Fruit fly (Drosophila melanogaster) whole organism, larva: ENCODE measurements around the gene CG17261.
A peak's percentile ranks its signal among the peaks of the same experiment; 100 is the strongest.

Experiments used
- noc ChIP-seq: fragments of 200-800 bp; sonication (Bioruptor generic); optimal IDR thresholded peaks from 3 replicates; lab custom pipeline; 2019; ENCODE audit warnings: missing biosample characterization, mild to moderate bottlenecking, missing genetic modification characterization, moderate library complexity

Gene CG17261

dm6 chr2L:3041918-3042615 lies at the start of gene CG17261:
CG17261 (plus strand) TSS chr2L:3042551.
- TF ChIP-seq noc, result peak; percentile 89

- no peak for TF ChIP-seq noc
Observed at dm6 chr2L:2992664-2993174, 49.6 kb upstream of the CG17261 start, which contains the start of the genes okr and CG3558. okr (minus strand) TSS chr2L:2992759. CG3558 (plus strand) TSS chr2L:2992870.

- TF ChIP-seq noc, result no peak
Observed at dm6 chr2L:2993236-2993635, 49.1 kb upstream of the CG17261 start.

- TF ChIP-seq noc, result no peak
Observed at dm6 chr2L:2993702-2994101, 48.6 kb upstream of the CG17261 start.

dm6 chr2L:2999113-2999512 lies 43.2 kb upstream of the CG17261 start, which contains the start of gene Ccdc85:
Ccdc85 (plus strand) TSS chr2L:2999286.
- no peak for TF ChIP-seq noc

- no peak for TF ChIP-seq noc
Observed at dm6 chr2L:2999609-3000008, 42.7 kb upstream of the CG17261 start.

dm6 chr2L:3000517-3000934 lies 41.8 kb upstream of the CG17261 start:
- TF ChIP-seq noc, result no peak

- TF ChIP-seq noc, result no peak
Observed at dm6 chr2L:3001953-3002352, 40.4 kb upstream of the CG17261 start.

- no peak for TF ChIP-seq noc
Observed at dm6 chr2L:3003399-3003798, 39.0 kb upstream of the CG17261 start.

- TF ChIP-seq noc, result no peak
Observed at dm6 chr2L:3004601-3005000, 37.8 kb upstream of the CG17261 start.

- no peak for TF ChIP-seq noc
Observed at dm6 chr2L:3005483-3005882, 36.9 kb upstream of the CG17261 start.

dm6 chr2L:3006194-3006593 lies 36.2 kb upstream of the CG17261 start:
- no peak for TF ChIP-seq noc

dm6 chr2L:3006925-3007426 lies 35.4 kb upstream of the CG17261 start:
- TF ChIP-seq noc, result no peak

- no peak for TF ChIP-seq noc
Observed at dm6 chr2L:3009438-3009837, 32.9 kb upstream of the CG17261 start.

- no peak for TF ChIP-seq noc
Observed at dm6 chr2L:3011484-3011883, 30.9 kb upstream of the CG17261 start.

- TF ChIP-seq noc, result no peak
Observed at dm6 chr2L:3012780-3013179, 29.6 kb upstream of the CG17261 start.

dm6 chr2L:3018212-3018611 lies 24.1 kb upstream of the CG17261 start, which contains the start of the genes CG17224 and CG17264:
CG17224 (minus strand) TSS chr2L:3018308.
CG17264 (plus strand) TSS chr2L:3018508.
- no peak for TF ChIP-seq noc

- no peak for TF ChIP-seq noc
Observed at dm6 chr2L:3022986-3023385, 19.4 kb upstream of the CG17261 start, which contains the start of the genes alpha4GT1 and Prp40. alpha4GT1 (minus strand) TSS chr2L:3023141. Prp40 (plus strand) TSS chr2L:3023226.
